Worm (Caenorhabditis elegans): Measurements from ENCODE around the gene nhr-130.

Gene nhr-130

ce11 chrV:468460-468859 is 14.7 kb downstream of the nhr-130 start, which contains the start of gene srbc-57:
Gene srbc-57, minus strand, starts transcription at chrV:468560.
- no peak for TF ChIP-seq nfya-1 (tag; optimal IDR thresholded peaks at IDR 0.05; ENCODE audit: borderline replicate concordance, insufficient read depth)
- TF ChIP-seq ceh-27 (GFP tag; optimal IDR thresholded peaks at IDR 0.05): no peak
- TF ChIP-seq nhr-80 (tag; optimal IDR thresholded peaks at IDR 0.05): no peak
- TF ChIP-seq hmg-20 (GFP tag; IDR thresholded peaks at IDR 0.05): no peak
- TF ChIP-seq F23B12.7 (tag; optimal IDR thresholded peaks at IDR 0.05; ENCODE audit: insufficient read depth): no peak
- no peak for TF ChIP-seq Y53F4B.3 (GFP tag; IDR thresholded peaks at IDR 0.05)
- no peak for TF ChIP-seq ceh-40 (GFP tag; IDR thresholded peaks at IDR 0.05)
- TF ChIP-seq nfya-2 (GFP tag; IDR thresholded peaks at IDR 0.05): no peak
- TF ChIP-seq madf-3 (GFP tag; IDR thresholded peaks at IDR 0.05): no peak
- no peak for TF ChIP-seq attf-6 (GFP tag; IDR thresholded peaks at IDR 0.05)
- TF ChIP-seq rpc-1 (optimal IDR thresholded peaks at IDR 0.05): no peak
- no peak for TF ChIP-seq rpc-1 (tag; optimal IDR thresholded peaks at IDR 0.05)
- TF ChIP-seq attf-3 (GFP tag; conservative IDR thresholded peaks at IDR 0.05): no peak
- no peak for TF ChIP-seq attf-5 (GFP tag; optimal IDR thresholded peaks at IDR 0.05)
- TF ChIP-seq dox-1 (GFP tag; IDR thresholded peaks at IDR 0.05): no peak
- no peak for TF ChIP-seq cebp-1 (GFP tag; IDR thresholded peaks at IDR 0.05)
- no peak for TF ChIP-seq cebp-1 (tag; optimal IDR thresholded peaks at IDR 0.05)
- TF ChIP-seq repo-1 (tag; optimal IDR thresholded peaks at IDR 0.05): no peak
- TF ChIP-seq chd-7 (tag; optimal IDR thresholded peaks at IDR 0.05): no peak
- TF ChIP-seq ZK185.1 (tag; optimal IDR thresholded peaks at IDR 0.05; ENCODE audit: poor library complexity, severe bottlenecking): no peak
- no peak for TF ChIP-seq B0019.2 (GFP tag; conservative IDR thresholded peaks at IDR 0.05)

ce11 chrV:467507-467906 is 15.6 kb downstream of the nhr-130 start:
- TF ChIP-seq cebp-1 (GFP tag; IDR thresholded peaks at IDR 0.05) (no peak), cebp-1 (tag; optimal IDR thresholded peaks at IDR 0.05) (no peak), akir-1 (GFP tag; optimal IDR thresholded peaks at IDR 0.05) (no peak), atf-7 (tag; optimal IDR thresholded peaks at IDR 0.05) (no peak), hlh-12 (tag; optimal IDR thresholded peaks at IDR 0.05) (no peak)

- no peak for TF ChIP-seq ZK185.1 (tag; optimal IDR thresholded peaks at IDR 0.05; ENCODE audit: poor library complexity, severe bottlenecking)
- TF ChIP-seq lin-26 (GFP tag; IDR thresholded peaks at IDR 0.05): no peak
- TF ChIP-seq T26A5.8 (tag; optimal IDR thresholded peaks at IDR 0.05): no peak
Observed at ce11 chrV:465355-465754, 17.8 kb downstream of the nhr-130 start.

ce11 chrV:464800-465199 is 18.3 kb downstream of the nhr-130 start, which contains the start of gene nhr-201:
Gene nhr-201, plus strand, starts transcription at chrV:464828.
- TF ChIP-seq nhr-80 (tag; optimal IDR thresholded peaks at IDR 0.05): peak; percentile 11
- TF ChIP-seq tlf-1 (GFP tag; optimal IDR thresholded peaks at IDR 0.05): no peak

- peak; percentile 49 for TF ChIP-seq nhr-80 (tag; optimal IDR thresholded peaks at IDR 0.05)
- no peak for TF ChIP-seq F57A8.1 (GFP tag; optimal IDR thresholded peaks at IDR 0.05)
Observed at ce11 chrV:462263-462662, 20.9 kb downstream of the nhr-130 start, which contains the start of gene nhr-202. Gene nhr-202, plus strand, starts transcription at chrV:462588.

ce11 chrV:459464-459863 is 23.7 kb downstream of the nhr-130 start, which contains the start of gene nhr-203:
Gene nhr-203, plus strand, starts transcription at chrV:459795.
- TF ChIP-seq F52B5.7 (tag; optimal IDR thresholded peaks at IDR 0.05) (no peak), nhr-80 (tag; optimal IDR thresholded peaks at IDR 0.05) (peak; percentile 67)

ce11 chrV:457839-458238 is 25.3 kb downstream of the nhr-130 start:
- TF ChIP-seq pha-4 (tag; optimal IDR thresholded peaks at IDR 0.05) (peak; percentile 5), atf-7 (tag; optimal IDR thresholded peaks at IDR 0.05) (no peak), let-607 (tag; optimal IDR thresholded peaks at IDR 0.05) (no peak), cebp-1 (GFP tag; IDR thresholded peaks at IDR 0.05) (no peak), cebp-1 (tag; optimal IDR thresholded peaks at IDR 0.05) (peak; percentile 72), nfyb-1 (GFP tag; IDR thresholded peaks at IDR 0.05) (no peak), ztf-3 (GFP tag; optimal IDR thresholded peaks at IDR 0.05) (no peak)

Measured in whole organism, young adult.